Fruit fly (Drosophila melanogaster) whole organism, adult: ENCODE results near the gene Xport-A.

Experiments used
- CG11617 ChIP-seq: fragments of 200-800 bp; sonication (Bioruptor generic); optimal IDR thresholded peaks from 2 replicates; lab custom pipeline; 2017; ENCODE audit warnings: mild to moderate bottlenecking, missing biosample characterization, missing genetic modification reagents, missing genetic modification characterization
- CG12768 ChIP-seq: fragments of 200-800 bp; sonication (Bioruptor generic); optimal IDR thresholded peaks from 2 replicates; lab custom pipeline; 2017; ENCODE audit warnings: missing biosample characterization, missing genetic modification characterization, mild to moderate bottlenecking, moderate library complexity, missing genetic modification reagents
- CG14711 ChIP-seq: fragments of 200-800 bp; sonication (Bioruptor generic); optimal IDR thresholded peaks from 2 replicates; lab custom pipeline; 2018; ENCODE audit warnings: missing biosample characterization, mild to moderate bottlenecking, missing genetic modification characterization, moderate library complexity
- CG1620 ChIP-seq: fragments of 200-800 bp; sonication (Bioruptor generic); optimal IDR thresholded peaks from 2 replicates; lab custom pipeline; 2016; ENCODE audit warnings: missing biosample characterization, missing genetic modification characterization
- CG33017 ChIP-seq: fragments of 200-800 bp; sonication (Bioruptor generic); optimal IDR thresholded peaks from 2 replicates; lab custom pipeline; 2018; ENCODE audit warnings: missing biosample characterization, mild to moderate bottlenecking, missing genetic modification characterization, moderate library complexity
- CG5204 ChIP-seq: fragments of 200-800 bp; sonication (Bioruptor generic); optimal IDR thresholded peaks from 2 replicates; lab custom pipeline; 2016; ENCODE audit warnings: missing biosample characterization, missing genetic modification characterization
- CG7045 ChIP-seq: fragments of 200-800 bp; sonication (Bioruptor generic); optimal IDR thresholded peaks from 2 replicates; lab custom pipeline; 2017; ENCODE audit warnings: missing biosample characterization, mild to moderate bottlenecking, missing genetic modification characterization
- CG7101 ChIP-seq: fragments of 200-800 bp; sonication (Bioruptor generic); optimal IDR thresholded peaks from 2 replicates; lab custom pipeline; 2018; ENCODE audit warnings: missing biosample characterization, mild to moderate bottlenecking, missing genetic modification characterization, moderate library complexity
- Clk ChIP-seq: fragments of 200-800 bp; sonication (Bioruptor generic); optimal IDR thresholded peaks from 2 replicates; lab custom pipeline; 2017; ENCODE audit warnings: missing biosample characterization, missing genetic modification characterization
- Crg-1 ChIP-seq: fragments of 200-800 bp; sonication (Bioruptor generic); optimal IDR thresholded peaks from 2 replicates; lab custom pipeline; 2016; ENCODE audit warnings: missing biosample characterization, missing genetic modification characterization
- Hr96 ChIP-seq: fragments of 200-800 bp; sonication (Bioruptor generic); optimal IDR thresholded peaks from 2 replicates; lab custom pipeline; 2016; ENCODE audit warnings: missing biosample characterization, missing genetic modification characterization
- Mnt ChIP-seq: fragments of 200-800 bp; sonication (Bioruptor generic); optimal IDR thresholded peaks from 2 replicates; lab custom pipeline; 2016; ENCODE audit warnings: missing biosample characterization, mild to moderate bottlenecking, missing genetic modification characterization
- bab1 ChIP-seq: fragments of 200-800 bp; sonication (Bioruptor generic); optimal IDR thresholded peaks from 3 replicates; lab custom pipeline; 2019; ENCODE audit warnings: missing biosample characterization, mild to moderate bottlenecking, missing genetic modification characterization, moderate library complexity
- cic ChIP-seq: fragments of 200-800 bp; sonication (Bioruptor generic); optimal IDR thresholded peaks from 2 replicates; lab custom pipeline; 2017; ENCODE audit warnings: missing biosample characterization, mild to moderate bottlenecking, missing genetic modification characterization, moderate library complexity
- cnc ChIP-seq, 2 experiments: fragments of >200 bp; optimal IDR thresholded peaks; 2 replicates each; lab custom pipeline; 2017
- kay ChIP-seq: fragments of 200-800 bp; sonication (Bioruptor generic); peaks from one replicate; lab custom pipeline; 2016; ENCODE audit warnings: missing biosample characterization, missing genetic modification characterization, borderline replicate concordance
- ovo ChIP-seq: fragments of 200-800 bp; sonication (Bioruptor generic); optimal IDR thresholded peaks from 2 replicates; lab custom pipeline; 2016; ENCODE audit warnings: missing biosample characterization, missing genetic modification characterization
- pad ChIP-seq: fragments of 200-800 bp; sonication (Bioruptor generic); optimal IDR thresholded peaks from 3 replicates; lab custom pipeline; 2017; ENCODE audit warnings: missing biosample characterization, missing genetic modification characterization, mild to moderate bottlenecking, moderate library complexity, missing genetic modification reagents
- tj ChIP-seq: fragments of 200-800 bp; sonication (Bioruptor generic); optimal IDR thresholded peaks from 3 replicates; lab custom pipeline; 2017; ENCODE audit warnings: missing biosample characterization, mild to moderate bottlenecking, missing genetic modification characterization, moderate library complexity
- toe ChIP-seq: fragments of 200-800 bp; sonication (Bioruptor generic); optimal IDR thresholded peaks from 2 replicates; lab custom pipeline; 2016; ENCODE audit warnings: missing biosample characterization, missing genetic modification characterization

Gene Xport-A

DNA sequence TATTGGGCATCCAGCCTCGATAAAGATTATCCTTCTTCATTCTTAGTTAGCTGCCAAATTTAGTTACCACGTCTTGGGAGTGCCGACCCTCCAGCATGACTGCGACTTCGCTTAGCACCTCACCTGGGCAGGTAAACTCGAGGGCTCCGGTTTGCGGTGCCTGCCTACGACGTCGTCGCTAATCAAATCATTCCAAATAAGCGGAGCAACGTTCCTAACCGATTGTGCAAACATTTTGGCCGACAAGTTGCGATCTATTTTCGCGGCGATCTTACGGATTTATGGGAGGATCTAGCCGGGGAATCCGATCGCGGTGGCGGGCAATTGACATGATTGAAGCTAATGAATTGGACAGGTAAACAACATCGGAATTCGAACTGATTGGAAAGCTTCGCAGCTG lies 2.5 kb upstream of the Xport-A start, which contains the start of gene CG4465:
CG4465 (minus strand) TSS at position 101 of the 400 bp plus-strand sequence.
- TF ChIP-seq Crg-1 (GFP tag; lab: Kevin White, UChicago), result no peak
- TF ChIP-seq CG1620 (GFP tag; lab: Kevin White, UChicago), result no peak
- no peak for TF ChIP-seq CG14711 (tag; lab: Kevin White, UChicago)
- TF ChIP-seq bab1 (GFP tag; lab: Kevin White, UChicago), result no peak
- TF ChIP-seq CG33017 (tag; lab: Kevin White, UChicago), result no peak
- TF ChIP-seq CG7045 (GFP tag; lab: Kevin White, UChicago), result no peak
- TF ChIP-seq kay (GFP tag; lab: Kevin White, UChicago), result no peak
- no peak for TF ChIP-seq cnc (optimal IDR thresholded peaks at IDR 0.05; lab: Kevin White, UChicago)
- no peak for TF ChIP-seq Hr96 (GFP tag; lab: Kevin White, UChicago)
- no peak for TF ChIP-seq pad (GFP tag; lab: Kevin White, UChicago)
- TF ChIP-seq CG12768 (GFP tag; lab: Kevin White, UChicago), result no peak
- TF ChIP-seq cic (GFP tag; lab: Kevin White, UChicago), result no peak
- TF ChIP-seq ovo (GFP tag; lab: Kevin White, UChicago), result no peak
- no peak for TF ChIP-seq CG5204
- TF ChIP-seq Mnt (GFP tag; lab: Kevin White, UChicago), result no peak

DNA sequence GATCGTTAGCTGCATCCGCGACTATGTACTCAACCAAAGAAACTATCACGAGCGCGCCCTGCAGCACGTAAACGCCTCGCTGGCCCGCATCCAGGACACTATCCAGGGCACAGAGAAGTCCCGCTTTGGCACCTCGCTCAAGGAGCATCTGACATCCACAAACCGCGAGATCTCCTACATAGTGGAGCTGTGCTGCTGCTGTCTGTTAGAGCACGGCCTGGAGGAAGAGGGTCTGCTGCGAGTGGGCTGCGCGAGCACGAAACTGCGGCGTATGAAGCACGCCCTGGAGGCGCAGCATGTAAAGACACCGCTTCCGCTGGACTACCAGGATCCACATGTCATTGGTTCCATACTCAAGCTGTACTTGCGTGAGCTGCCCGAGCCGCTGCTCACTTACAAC lies 4.2 kb downstream of the Xport-A start:
- TF ChIP-seq CG11617 (GFP tag; lab: Kevin White, UChicago) (no peak), CG1620 (GFP tag; lab: Kevin White, UChicago) (no peak), CG7045 (GFP tag; lab: Kevin White, UChicago) (no peak), CG5204 (no peak), cic (GFP tag; lab: Kevin White, UChicago) (no peak), Hr96 (GFP tag; lab: Kevin White, UChicago) (no peak), bab1 (GFP tag; lab: Kevin White, UChicago) (no peak), kay (GFP tag; lab: Kevin White, UChicago) (no peak), ovo (GFP tag; lab: Kevin White, UChicago) (no peak), CG12768 (GFP tag; lab: Kevin White, UChicago) (no peak), toe (GFP tag; lab: Kevin White, UChicago) (no peak), cnc (optimal IDR thresholded peaks at IDR 0.05; lab: Kevin White, UChicago) (no peak), Mnt (GFP tag; lab: Kevin White, UChicago) (no peak)

DNA sequence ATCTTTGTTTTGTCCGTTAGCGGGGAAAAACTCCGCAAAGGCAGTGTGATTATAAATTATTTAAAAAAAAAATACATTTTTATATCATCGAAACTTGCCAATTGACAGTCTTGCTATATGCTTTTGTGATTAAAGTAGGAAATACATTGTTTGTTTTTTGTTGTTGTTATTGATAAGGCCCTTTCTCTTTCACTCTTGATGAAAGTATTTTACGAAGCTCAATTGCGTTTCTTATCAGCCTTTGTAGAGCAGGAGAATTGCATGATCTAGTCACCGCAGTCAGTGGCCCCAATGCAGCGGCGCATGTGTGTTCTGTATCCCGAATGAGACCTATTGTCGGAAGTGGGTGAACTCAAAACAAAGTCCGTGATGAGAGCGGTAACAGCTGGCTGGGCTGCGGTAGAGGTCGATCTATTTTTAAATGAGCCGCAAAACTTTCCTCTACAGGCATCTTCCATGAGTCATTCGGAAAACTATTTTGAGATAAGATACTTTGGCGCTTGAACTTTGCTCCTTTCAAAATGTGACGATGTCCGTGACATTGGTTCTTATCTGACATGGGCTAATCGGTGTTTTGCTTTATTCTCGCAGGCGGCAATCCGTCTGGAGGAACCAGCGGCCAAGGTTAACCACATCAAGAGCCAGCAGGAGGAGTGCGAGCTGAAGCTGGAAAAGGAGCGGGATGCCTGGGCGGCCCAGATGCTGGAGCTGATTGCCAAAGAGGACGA lies 4.7 kb downstream of the Xport-A start:
- no peak for TF ChIP-seq bab1 (GFP tag; lab: Kevin White, UChicago)
- TF ChIP-seq Mnt (GFP tag; lab: Kevin White, UChicago), result peak; percentile 3
- TF ChIP-seq cic (GFP tag; lab: Kevin White, UChicago), result peak; percentile 73
- no peak for TF ChIP-seq Clk (GFP tag; lab: Kevin White, UChicago)
- TF ChIP-seq kay (GFP tag; lab: Kevin White, UChicago), result peak; percentile 87

DNA sequence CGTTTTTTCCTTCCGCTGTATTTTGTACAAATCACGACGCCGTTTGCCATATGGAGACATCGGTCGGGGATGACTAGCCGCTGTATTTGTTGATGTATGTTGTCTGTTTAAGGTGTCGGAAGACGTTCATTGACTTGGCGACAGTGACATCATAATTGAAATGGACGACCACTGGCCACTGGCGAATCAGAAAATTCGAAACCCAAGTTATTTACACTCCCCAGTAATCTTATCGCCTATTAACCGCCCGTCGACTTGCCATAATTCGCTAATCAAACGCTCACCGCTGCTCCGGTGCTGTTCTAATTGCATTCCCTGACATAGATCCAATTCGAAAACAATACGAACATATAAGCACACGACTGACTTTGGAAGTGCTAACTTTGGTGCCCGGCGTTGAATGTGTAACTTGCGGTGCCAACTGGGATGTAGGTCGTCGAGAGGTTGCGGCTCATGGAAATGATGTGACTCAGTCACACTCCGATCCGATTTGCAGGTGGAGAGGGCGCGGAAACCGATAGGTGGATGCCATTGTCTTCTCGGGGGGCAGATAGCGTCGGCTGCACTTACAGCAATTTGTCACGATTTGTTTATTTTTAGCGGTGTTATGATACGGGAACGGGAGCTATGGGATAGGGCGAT lies 5.5 kb downstream of the Xport-A start:
- no peak for TF ChIP-seq CG1620 (GFP tag; lab: Kevin White, UChicago)

DNA sequence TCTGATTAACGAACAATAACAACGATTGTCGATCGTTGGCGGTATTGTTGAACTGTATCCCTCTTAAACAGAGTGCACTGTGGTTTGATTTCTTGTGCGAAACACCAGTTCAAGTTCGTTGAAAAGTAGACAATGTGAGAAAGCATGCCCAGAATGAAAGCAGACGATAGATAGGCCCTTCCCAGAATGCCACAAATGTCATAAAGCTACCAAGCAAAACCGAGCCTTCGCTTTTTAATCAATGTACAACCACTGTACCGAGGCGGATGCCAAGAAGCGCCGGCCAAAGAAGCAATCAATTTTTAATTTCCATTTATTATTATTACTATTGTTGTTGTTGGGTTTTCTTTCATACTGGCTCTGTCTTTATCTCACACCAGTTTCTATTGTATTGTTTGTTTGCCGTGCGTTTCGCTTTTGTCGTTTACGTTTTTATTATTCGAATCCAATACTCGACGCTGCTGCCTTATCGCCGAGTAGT lies 6.3 kb downstream of the Xport-A start:
- TF ChIP-seq pad (GFP tag; lab: Kevin White, UChicago), result peak; percentile 14
- TF ChIP-seq toe (GFP tag; lab: Kevin White, UChicago), result no peak
- TF ChIP-seq cic (GFP tag; lab: Kevin White, UChicago), result peak; percentile 87
- peak; percentile 13 for TF ChIP-seq Crg-1 (GFP tag; lab: Kevin White, UChicago)
- TF ChIP-seq CG14711 (tag; lab: Kevin White, UChicago), result no peak
- peak; percentile 29 for TF ChIP-seq CG11617 (GFP tag; lab: Kevin White, UChicago)
- TF ChIP-seq bab1 (GFP tag; lab: Kevin White, UChicago), result no peak
- no peak for TF ChIP-seq CG5204
- TF ChIP-seq CG12768 (GFP tag; lab: Kevin White, UChicago), result no peak
- no peak for TF ChIP-seq Hr96 (GFP tag; lab: Kevin White, UChicago)
- peak; percentile 22 for TF ChIP-seq CG7101 (tag; lab: Kevin White, UChicago)
- TF ChIP-seq CG33017 (tag; lab: Kevin White, UChicago), result peak; percentile 20
- peak; percentile 20 for TF ChIP-seq Mnt (GFP tag; lab: Kevin White, UChicago)
- TF ChIP-seq CG1620 (GFP tag; lab: Kevin White, UChicago), result peak; percentile 1
- no peak for TF ChIP-seq CG7045 (GFP tag; lab: Kevin White, UChicago)
- TF ChIP-seq kay (GFP tag; lab: Kevin White, UChicago), result peak; percentile 85

DNA sequence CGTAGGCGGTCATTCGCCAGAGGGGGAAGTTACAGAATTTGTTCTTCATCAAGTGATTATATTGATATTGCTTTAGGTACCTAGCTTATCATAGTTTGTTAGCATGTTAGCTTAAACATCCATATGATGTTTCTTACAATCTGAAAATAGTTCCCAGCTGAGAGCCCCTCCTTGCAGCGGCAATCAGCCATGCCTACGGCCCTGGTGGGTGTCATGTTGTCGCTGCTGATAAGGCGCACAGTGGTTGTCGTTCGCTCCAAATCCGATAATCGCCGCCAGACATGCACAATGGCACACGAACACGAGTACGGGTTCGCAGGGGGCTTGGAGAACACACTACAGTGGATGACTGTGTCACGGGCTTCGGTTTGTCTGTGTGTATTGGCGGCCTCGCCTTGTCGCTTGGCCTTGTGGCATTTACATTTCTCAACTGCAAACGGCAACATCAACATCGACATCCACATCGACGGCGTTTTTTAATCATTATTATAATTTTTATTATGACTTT lies 9.2 kb downstream of the Xport-A start:
- TF ChIP-seq Mnt (GFP tag; lab: Kevin White, UChicago) (peak; percentile 78), CG1620 (GFP tag; lab: Kevin White, UChicago) (peak; percentile 67), Crg-1 (GFP tag; lab: Kevin White, UChicago) (peak; percentile 59), CG7045 (GFP tag; lab: Kevin White, UChicago) (peak; percentile 70), cnc (optimal IDR thresholded peaks at IDR 0.05; lab: Kevin White, UChicago) (no peak), cic (GFP tag; lab: Kevin White, UChicago) (peak; percentile 73), CG14711 (tag; lab: Kevin White, UChicago) (peak; percentile 75), Clk (GFP tag; lab: Kevin White, UChicago) (peak; percentile 66), Hr96 (GFP tag; lab: Kevin White, UChicago) (peak; percentile 73), CG11617 (GFP tag; lab: Kevin White, UChicago) (peak; percentile 85), CG5204 (peak; percentile 85), kay (GFP tag; lab: Kevin White, UChicago) (no peak), CG7101 (tag; lab: Kevin White, UChicago) (peak; percentile 88), CG12768 (GFP tag; lab: Kevin White, UChicago) (peak; percentile 87), tj (GFP tag; lab: Kevin White, UChicago) (peak; percentile 62), pad (GFP tag; lab: Kevin White, UChicago) (peak; percentile 53), bab1 (GFP tag; lab: Kevin White, UChicago) (peak; percentile 38), toe (GFP tag; lab: Kevin White, UChicago) (peak; percentile 24), CG33017 (tag; lab: Kevin White, UChicago) (peak; percentile 91), ovo (GFP tag; lab: Kevin White, UChicago) (peak; percentile 51)
